Worm (Caenorhabditis elegans) whole organism, mixed stage, embryonic: ENCODE measurements around the gene kin-30.

Source experiments
- lsy-2 ChIP-seq: fragments of 150-350 bp; optimal IDR thresholded peaks from 2 replicates; lab custom pipeline; 2014; ENCODE audit warnings: missing biosample characterization, missing genetic modification characterization
- nhr-12 ChIP-seq: fragments of 150-350 bp; optimal IDR thresholded peaks from 2 replicates; lab custom pipeline; 2014; ENCODE audit warnings: missing biosample characterization, missing genetic modification characterization
- unc-39 ChIP-seq: fragments of 150-350 bp; optimal IDR thresholded peaks from 2 replicates; lab custom pipeline; 2014; ENCODE audit warnings: missing biosample characterization, missing genetic modification characterization

DNA sequence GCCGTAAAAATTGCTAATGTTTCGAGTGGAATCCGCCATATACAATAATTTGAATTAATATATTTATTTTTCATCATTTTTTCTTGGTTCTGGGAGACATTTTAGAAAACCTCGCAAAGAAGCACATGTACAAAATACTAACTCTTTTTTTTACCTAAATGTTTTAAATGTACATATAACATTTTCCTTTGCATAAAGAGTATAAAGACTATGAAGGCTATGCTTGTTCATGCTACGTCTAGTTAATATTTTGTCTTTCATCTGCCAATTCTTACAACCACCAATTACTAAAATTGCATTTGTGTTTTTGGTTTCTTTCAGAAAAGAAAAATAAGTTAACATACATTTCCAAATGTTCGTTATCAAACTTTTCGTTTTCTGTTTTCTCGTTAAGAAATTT is 23.2 kb upstream of the kin-30 start, which contains the start of gene irld-25:
- TF ChIP-seq nhr-12 (tag; lab: Kevin White, UChicago) (no peak), lsy-2 (tag; lab: Kevin White, UChicago) (no peak), unc-39 (no peak)
